Fruit fly (Drosophila melanogaster) whole organism, pupa: ENCODE measurements around the gene Hsp70Ab.
"Not testable (repeated sequence)": the region's sequence is repeated elsewhere in the genome, so short reads cannot be mapped to it uniquely, and the experiment has no call there.

Experiments used
- CG10348 ChIP-seq: fragments of 200-800 bp; sonication (Bioruptor generic); IDR thresholded peaks from 2 replicates; pipeline ENCODE4 v1.3.6; 2022; ENCODE audit warnings: missing biosample characterization, missing genetic modification characterization
- CG12605 ChIP-seq: fragments of 200-800 bp; sonication (Bioruptor generic); IDR thresholded peaks from 2 replicates; pipeline ENCODE4 v1.3.6; 2022; ENCODE audit warnings: missing biosample characterization, missing genetic modification characterization
- CG13204 ChIP-seq: fragments of 200-800 bp; sonication (Bioruptor generic); optimal IDR thresholded peaks from 2 replicates; lab custom pipeline; 2018; ENCODE audit warnings: missing biosample characterization, mild to moderate bottlenecking, missing genetic modification characterization, moderate library complexity
- CG14655 ChIP-seq: fragments of 200-800 bp; sonication (Bioruptor generic); optimal IDR thresholded peaks from 3 replicates; lab custom pipeline; 2017; ENCODE audit warnings: mild to moderate bottlenecking, missing biosample characterization, missing genetic modification reagents, missing genetic modification characterization
- CG15710 ChIP-seq: fragments of 200-800 bp; sonication (Bioruptor generic); optimal IDR thresholded peaks from 2 replicates; lab custom pipeline; 2018; ENCODE audit warnings: missing biosample characterization, mild to moderate bottlenecking, missing genetic modification characterization, moderate library complexity
- CG17806 ChIP-seq: fragments of 200-800 bp; sonication (Bioruptor generic); optimal IDR thresholded peaks from 2 replicates; lab custom pipeline; 2018; ENCODE audit warnings: missing biosample characterization, mild to moderate bottlenecking, missing genetic modification characterization, moderate library complexity
- CG32121 ChIP-seq: fragments of 200-800 bp; sonication (Bioruptor generic); IDR thresholded peaks from 2 replicates; pipeline ENCODE4 v1.3.6; 2022; ENCODE audit warnings: missing biosample characterization, missing genetic modification characterization
- CG34367 ChIP-seq: fragments of 200-800 bp; sonication (Bioruptor generic); optimal IDR thresholded peaks from 2 replicates; lab custom pipeline; 2018; ENCODE audit warnings: missing biosample characterization, mild to moderate bottlenecking, missing genetic modification characterization
- CG4496 ChIP-seq: fragments of 200-800 bp; sonication (Bioruptor generic); IDR thresholded peaks from 3 replicates; pipeline ENCODE4 v1.3.6; 2022; ENCODE audit warnings: missing biosample characterization, missing genetic modification characterization
- CG8159 ChIP-seq: fragments of 200-800 bp; sonication (Bioruptor generic); optimal IDR thresholded peaks from 3 replicates; lab custom pipeline; 2018; ENCODE audit warnings: missing biosample characterization, mild to moderate bottlenecking, missing genetic modification characterization, moderate library complexity
- CG8301 ChIP-seq: fragments of 200-800 bp; sonication (Bioruptor generic); optimal IDR thresholded peaks from 2 replicates; lab custom pipeline; 2018; ENCODE audit warnings: missing biosample characterization, mild to moderate bottlenecking, missing genetic modification characterization
- CG9948 ChIP-seq: fragments of 200-800 bp; sonication (Bioruptor generic); optimal IDR thresholded peaks from 2 replicates; lab custom pipeline; 2018; ENCODE audit warnings: missing biosample characterization, mild to moderate bottlenecking, missing genetic modification characterization, moderate library complexity
- D1 ChIP-seq: fragments of 200-800 bp; sonication (Bioruptor generic); optimal IDR thresholded peaks from 2 replicates; lab custom pipeline; 2018; ENCODE audit warnings: missing biosample characterization, mild to moderate bottlenecking, missing genetic modification characterization, moderate library complexity
- EcR ChIP-seq: fragments of 200-800 bp; sonication (Bioruptor generic); optimal IDR thresholded peaks from 3 replicates; lab custom pipeline; 2019; ENCODE audit warnings: missing biosample characterization, missing genetic modification characterization, mild to moderate bottlenecking, moderate library complexity, missing genetic modification reagents
- Ets98B ChIP-seq: fragments of 200-800 bp; sonication (Bioruptor generic); IDR thresholded peaks from 2 replicates; pipeline ENCODE4 v1.3.6; 2022; ENCODE audit warnings: missing biosample characterization, missing genetic modification characterization
- Pif1A ChIP-seq: fragments of 200-800 bp; sonication (Bioruptor generic); optimal IDR thresholded peaks from 3 replicates; lab custom pipeline; 2016; ENCODE audit warnings: missing biosample characterization, missing genetic modification characterization
- Pif1B ChIP-seq: fragments of 200-800 bp; sonication (Bioruptor generic); optimal IDR thresholded peaks from 3 replicates; lab custom pipeline; 2016; ENCODE audit warnings: missing biosample characterization, missing genetic modification characterization
- Snoo ChIP-seq: fragments of 200-800 bp; sonication (Bioruptor generic); optimal IDR thresholded peaks from 3 replicates; lab custom pipeline; 2017; ENCODE audit warnings: missing biosample characterization, mild to moderate bottlenecking, missing genetic modification characterization, inconsistent platforms
- fd96Ca ChIP-seq: fragments of 200-800 bp; sonication (Bioruptor generic); IDR thresholded peaks from 3 replicates; pipeline ENCODE4 v1.3.6; 2022; ENCODE audit warnings: missing biosample characterization, missing genetic modification characterization
- gl ChIP-seq: fragments of 200-800 bp; sonication (Bioruptor generic); optimal IDR thresholded peaks from 2 replicates; lab custom pipeline; 2018; ENCODE audit warnings: missing biosample characterization, mild to moderate bottlenecking, missing genetic modification characterization
- rn ChIP-seq: fragments of 200-800 bp; sonication (Bioruptor generic); IDR thresholded peaks from 2 replicates; pipeline ENCODE4 v1.3.6; 2022; ENCODE audit warnings: missing biosample characterization, missing genetic modification characterization

Hsp70Ab gene

DNA sequence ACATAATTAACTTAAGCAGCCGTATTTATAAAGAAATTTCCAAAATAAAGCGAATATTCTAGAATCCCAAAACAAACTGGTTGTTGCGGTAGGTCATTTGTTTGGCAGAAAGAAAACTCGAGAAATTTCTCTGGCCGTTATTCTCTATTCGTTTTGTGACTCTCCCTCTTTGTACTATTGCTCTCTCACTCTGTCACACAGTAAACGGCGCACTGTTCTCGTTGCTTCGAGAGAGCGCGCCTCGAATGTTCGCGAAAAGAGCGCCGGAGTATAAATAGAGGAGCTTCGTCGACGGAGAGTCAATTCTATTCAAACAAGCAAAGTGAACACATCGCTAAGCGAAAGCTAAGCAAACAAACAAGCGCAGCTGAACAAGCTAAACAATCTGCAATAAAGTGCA, at the start of gene Hsp70Ab:
Hsp70Ab (plus strand) TSS at position 301 of the 400 bp plus-strand sequence.
- not testable (repeated sequence) for TF ChIP-seq CG10348 (GFP tag; lab: Robert Waterston, UW); CG8159 (tag; lab: Kevin White, UChicago); Pif1B

DNA sequence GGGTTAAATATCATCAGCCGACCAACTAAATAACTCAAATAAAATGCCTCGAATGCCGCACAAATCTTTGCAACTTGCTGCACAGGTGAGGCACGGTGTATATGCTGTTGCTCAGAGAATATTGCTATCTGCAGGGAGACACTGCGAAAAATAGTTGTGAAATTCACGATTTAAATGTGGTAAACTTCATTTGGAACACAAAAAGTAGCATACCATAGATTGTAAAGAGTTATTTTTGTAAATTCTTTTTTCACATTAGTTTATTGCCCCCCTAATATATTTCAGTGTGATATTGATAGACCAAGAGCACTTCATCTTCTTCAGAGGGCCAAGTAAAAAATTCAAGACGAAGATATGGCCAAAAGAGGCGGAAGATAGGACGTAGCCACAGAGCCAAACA, 37.7 kb upstream of the Hsp70Ab start:
- TF ChIP-seq CG14655 (GFP tag; lab: Kevin White, UChicago) (peak; percentile 92), Ets98B (GFP tag; lab: Robert Waterston, UW) (peak; percentile 80), CG10348 (GFP tag; lab: Robert Waterston, UW) (no peak), Pif1B (peak; percentile 88), CG32121 (GFP tag; lab: Robert Waterston, UW) (peak; percentile 74), D1 (peak; percentile 74), Snoo (peak; percentile 27), gl (peak; percentile 56), CG9948 (peak; percentile 86), CG15710 (tag; lab: Kevin White, UChicago) (peak; percentile 86), CG17806 (peak; percentile 88), CG13204 (GFP tag; lab: Kevin White, UChicago) (peak; percentile 53), CG34367 (tag; lab: Kevin White, UChicago) (peak; percentile 88), CG12605 (peak; percentile 77), rn (GFP tag; lab: Robert Waterston, UW) (peak; percentile 58), EcR (GFP tag; lab: Kevin White, UChicago) (no peak), CG4496 (GFP tag; lab: Robert Waterston, UW) (peak; percentile 91), fd96Ca (peak; percentile 72), CG8301 (peak; percentile 89), Pif1A (GFP tag; lab: Kevin White, UChicago) (peak; percentile 83), CG8159 (tag; lab: Kevin White, UChicago) (peak; percentile 86)

DNA sequence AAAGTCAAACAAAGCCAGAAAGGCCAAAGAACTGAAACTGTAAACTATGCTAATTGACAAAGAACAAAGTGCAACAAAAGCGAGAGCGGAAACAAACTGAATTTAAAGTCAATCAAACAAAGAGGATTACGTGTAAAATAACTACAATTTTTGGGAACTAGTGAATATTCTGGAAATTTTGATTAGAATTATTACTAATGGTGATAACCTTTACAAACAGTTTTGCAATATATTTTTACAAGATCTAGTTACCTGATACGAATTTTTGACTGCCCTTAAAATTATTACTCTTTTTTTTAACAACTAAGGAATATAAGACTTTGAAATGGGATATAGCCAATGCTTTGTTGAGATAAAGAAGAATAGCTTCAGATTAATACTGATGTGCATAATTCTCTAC, 27.4 kb upstream of the Hsp70Ab start, which contains the start of gene CG14731:
CG14731 (plus strand) TSS at position 301 of the 400 bp plus-strand sequence.
- TF ChIP-seq Snoo (no peak), rn (GFP tag; lab: Robert Waterston, UW) (no peak), CG32121 (GFP tag; lab: Robert Waterston, UW) (no peak), CG4496 (GFP tag; lab: Robert Waterston, UW) (no peak), CG14655 (GFP tag; lab: Kevin White, UChicago) (no peak), gl (no peak), Ets98B (GFP tag; lab: Robert Waterston, UW) (no peak), CG8159 (tag; lab: Kevin White, UChicago) (no peak), CG8301 (no peak), fd96Ca (no peak), Pif1B (no peak), D1 (no peak), CG9948 (no peak), EcR (GFP tag; lab: Kevin White, UChicago) (no peak), CG12605 (no peak), CG15710 (tag; lab: Kevin White, UChicago) (no peak), CG10348 (GFP tag; lab: Robert Waterston, UW) (no peak), Pif1A (GFP tag; lab: Kevin White, UChicago) (no peak)
- TF ChIP-seq, all 21 proteins: peak for 0

- TF ChIP-seq CG8301 (no peak), Pif1A (GFP tag; lab: Kevin White, UChicago) (no peak), Pif1B (no peak), CG10348 (GFP tag; lab: Robert Waterston, UW) (no peak), CG12605 (no peak), gl (no peak)
Measured at dm6 chr3R:11933903-11934302, 24.4 kb upstream of the Hsp70Ab start.

DNA sequence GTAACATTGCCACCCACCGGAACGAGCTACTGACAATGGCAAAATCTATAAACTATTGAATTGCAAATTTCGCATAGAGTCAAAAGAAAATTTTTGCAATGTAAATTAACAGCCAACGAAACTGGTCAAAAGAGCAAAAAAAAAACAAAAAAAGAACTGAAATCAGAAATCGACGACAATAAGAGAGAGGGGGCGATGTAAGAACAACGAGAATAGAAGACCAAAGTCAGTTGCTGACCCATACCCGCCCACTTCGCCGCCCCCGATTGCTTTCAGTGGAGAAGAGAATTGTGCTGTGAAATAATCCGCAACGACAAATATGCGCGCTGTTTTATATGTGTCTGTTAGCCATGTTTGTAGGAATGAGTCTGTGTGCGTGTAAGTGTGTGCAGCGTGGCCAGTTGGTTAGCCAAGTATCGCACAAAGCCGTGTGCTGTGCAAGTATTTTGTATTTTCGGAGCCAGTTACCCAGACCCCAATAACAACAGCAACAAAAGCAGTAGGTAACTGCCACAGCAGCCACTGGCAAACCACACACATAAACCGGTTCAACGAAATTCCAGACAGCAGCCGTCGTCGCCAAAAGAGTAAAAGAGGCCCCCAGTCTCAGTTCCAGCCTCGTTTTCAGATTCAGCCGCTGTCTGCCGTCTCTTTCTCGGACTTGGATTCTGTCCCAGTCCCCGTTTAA, 20.8 kb upstream of the Hsp70Ab start:
- TF ChIP-seq D1 (peak; percentile 7), CG8159 (tag; lab: Kevin White, UChicago) (peak; percentile 58), CG14655 (GFP tag; lab: Kevin White, UChicago) (peak; percentile 64), CG15710 (tag; lab: Kevin White, UChicago) (peak; percentile 18), Pif1B (peak; percentile 12), gl (no peak), CG12605 (peak; percentile 57; the same call in 1 of the 2 replicates), CG32121 (GFP tag; lab: Robert Waterston, UW) (peak; percentile 57), Ets98B (GFP tag; lab: Robert Waterston, UW) (peak; percentile 72), fd96Ca (peak; percentile 88), Pif1A (GFP tag; lab: Kevin White, UChicago) (peak; percentile 10), CG10348 (GFP tag; lab: Robert Waterston, UW) (no peak), CG4496 (GFP tag; lab: Robert Waterston, UW) (peak; percentile 75), CG8301 (peak; percentile 51), rn (GFP tag; lab: Robert Waterston, UW) (peak; percentile 65), CG17806 (peak; percentile 69), CG34367 (tag; lab: Kevin White, UChicago) (no peak), CG9948 (peak; percentile 34), CG13204 (GFP tag; lab: Kevin White, UChicago) (peak; percentile 60), EcR (GFP tag; lab: Kevin White, UChicago) (peak; percentile 64), Snoo (no peak)

dm6 chr3R:11941116-11941515, 17.2 kb upstream of the Hsp70Ab start:
- no peak for TF ChIP-seq EcR (GFP tag; lab: Kevin White, UChicago)
- peak; percentile 17 for TF ChIP-seq CG14655 (GFP tag; lab: Kevin White, UChicago)
